Fruit fly (Drosophila melanogaster): ENCODE data around the gene CG32263.
A peak's percentile ranks its signal among the peaks of the same experiment; 100 is the strongest.

The CG32263 gene

DNA sequence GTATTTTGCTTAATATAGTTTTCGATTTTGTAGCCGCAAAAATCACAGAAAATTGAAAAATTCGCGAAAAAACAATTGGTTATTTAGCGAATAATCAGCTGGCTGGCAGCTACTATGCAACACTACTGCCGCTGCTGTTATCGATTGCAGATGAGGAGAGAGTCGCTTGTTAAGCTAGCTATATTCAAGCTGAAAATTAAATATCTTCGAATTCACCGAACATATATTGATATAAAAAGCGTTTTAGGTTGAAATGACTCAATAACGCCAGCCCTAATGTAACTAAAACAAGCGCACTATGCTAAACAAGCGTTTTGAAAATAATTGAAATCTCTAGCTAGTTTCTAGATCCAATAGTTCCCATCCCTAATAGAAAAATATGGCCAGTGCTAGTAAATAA, 4.6 kb downstream of the CG32263 start, which contains the start of the genes CG32264, ntc and IntS10 (continued):
- TF ChIP-seq CG8359 (GFP tag; optimal IDR thresholded peaks at IDR 0.05; ENCODE audit: borderline replicate concordance) (no peak), CG13123 (GFP tag; optimal IDR thresholded peaks at IDR 0.05) (peak; percentile 0), B-H1 (GFP tag; IDR thresholded peaks at IDR 0.05) (no peak), lbe (GFP tag; optimal IDR thresholded peaks at IDR 0.05) (no peak), CG3407 (GFP tag; optimal IDR thresholded peaks at IDR 0.05) (no peak), oc (tag; optimal IDR thresholded peaks at IDR 0.05) (no peak), fd96Cb (tag; optimal IDR thresholded peaks at IDR 0.05) (peak; percentile 7), HLH3B (GFP tag; IDR thresholded peaks at IDR 0.05) (no peak; the same call in 1 of the 2 replicates), CG12769 (tag; optimal IDR thresholded peaks at IDR 0.05) (peak; percentile 49), Gug (GFP tag; IDR thresholded peaks at IDR 0.05) (no peak), sisA (GFP tag; IDR thresholded peaks at IDR 0.05) (peak; percentile 24; the same call in 1 of the 2 replicates), bab2 (GFP tag; optimal IDR thresholded peaks at IDR 0.05) (peak; percentile 74), Dfd (GFP tag; optimal IDR thresholded peaks at IDR 0.05) (no peak), sug (tag; optimal IDR thresholded peaks at IDR 0.05) (peak; percentile 84), Med (GFP tag) (peak; percentile 97), CG1529 (GFP tag; optimal IDR thresholded peaks at IDR 0.05) (peak; percentile 28), kah (GFP tag; optimal IDR thresholded peaks at IDR 0.05) (no peak), Doc2 (GFP tag; IDR thresholded peaks at IDR 0.05) (no peak), prd (optimal IDR thresholded peaks at IDR 0.05) (no peak), prd (GFP tag; IDR thresholded peaks at IDR 0.05) (peak; percentile 67), CG7963 (GFP tag; IDR thresholded peaks at IDR 0.05; ENCODE audit: partially characterized antibody) (no peak), CG10366 (GFP tag; IDR thresholded peaks at IDR 0.05) (0 out of 2 replicates have a peak, but pooled peaks have one; percentile 25), CG10959 (GFP tag; IDR thresholded peaks at IDR 0.05) (no peak), CG31388 (GFP tag; optimal IDR thresholded peaks at IDR 0.05) (peak; percentile 16), CG17802 (tag; optimal IDR thresholded peaks at IDR 0.05) (no peak), exex (tag; optimal IDR thresholded peaks at IDR 0.05) (peak; percentile 41), CG16815 (GFP tag; optimal IDR thresholded peaks at IDR 0.05) (peak; percentile 64), nmo (GFP tag; optimal IDR thresholded peaks at IDR 0.05) (peak; percentile 86), CG9437 (GFP tag; optimal IDR thresholded peaks at IDR 0.05) (peak; percentile 69), Dip2 (GFP tag; IDR thresholded peaks at IDR 0.05) (no peak), CG8290 (GFP tag; optimal IDR thresholded peaks at IDR 0.05) (peak; percentile 66), CG8290 (tag; optimal IDR thresholded peaks at IDR 0.05) (peak; percentile 16 to 50), CG12299 (tag; optimal IDR thresholded peaks at IDR 0.05) (no peak), H2.0 (GFP tag; IDR thresholded peaks at IDR 0.05) (0 out of 2 replicates have a peak, but pooled peaks have one; percentile 20), phol (tag; optimal IDR thresholded peaks at IDR 0.05) (peak; percentile 68), mld (GFP tag; IDR thresholded peaks at IDR 0.05; ENCODE audit: partially characterized antibody) (no peak), CG8388 (GFP tag; optimal IDR thresholded peaks at IDR 0.05) (peak; percentile 52), run (tag; optimal IDR thresholded peaks at IDR 0.05) (no peak), Ptx1 (GFP tag; IDR thresholded peaks at IDR 0.05) (peak; percentile 64; the same call in 1 of the 2 replicates), CG10209 (GFP tag; optimal IDR thresholded peaks at IDR 0.05) (peak; percentile 56), Dek (tag; optimal IDR thresholded peaks at IDR 0.05) (peak; percentile 66), shn (GFP tag; optimal IDR thresholded peaks at IDR 0.05) (peak; percentile 87), trem (tag; optimal IDR thresholded peaks at IDR 0.05) (peak; percentile 43), CG6254 (GFP tag; optimal IDR thresholded peaks at IDR 0.05) (peak; percentile 7), Meics (GFP tag; optimal IDR thresholded peaks at IDR 0.05) (peak; percentile 66), dm (GFP tag; optimal IDR thresholded peaks at IDR 0.05) (peak; percentile 57), CG6272 (GFP tag; IDR thresholded peaks at IDR 0.05) (peak; percentile 64; the same call in 1 of the 2 replicates), CG7556 (GFP tag; optimal IDR thresholded peaks at IDR 0.05) (peak; percentile 47), CG12236 (GFP tag; optimal IDR thresholded peaks at IDR 0.05) (peak; percentile 17), ap (GFP tag; IDR thresholded peaks at IDR 0.05) (peak; percentile 21; the same call in 1 of the 2 replicates), Lhr (GFP tag; optimal IDR thresholded peaks at IDR 0.05) (peak; percentile 42)

Measured in whole organism, embryonic.